Fruit fly (Drosophila melanogaster): ENCODE measurements around the gene CG12795.
A peak's percentile ranks its signal among the peaks of the same experiment; 100 is the strongest.

The CG12795 gene

DNA sequence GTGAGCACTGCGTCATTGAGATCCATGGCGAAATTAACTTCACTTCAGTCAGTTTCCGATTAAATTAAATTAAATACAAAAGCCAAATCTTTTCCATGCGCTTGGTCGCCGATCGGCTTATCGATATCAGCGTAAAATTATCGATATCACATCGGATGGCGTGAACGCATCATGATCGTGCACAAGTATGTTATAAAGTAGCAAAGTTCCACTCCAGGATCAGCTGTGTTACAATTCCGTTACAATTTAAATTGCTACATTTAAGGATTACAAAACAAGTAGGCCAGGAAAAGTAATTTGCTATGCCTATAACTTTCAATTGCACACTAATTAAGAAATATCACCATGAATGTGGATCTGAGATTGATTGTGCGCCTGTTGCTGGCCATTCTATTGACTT lies 17.6 kb downstream of the CG12795 start, which contains the start of the genes Pif1 and CG31776 (continued):
- TF ChIP-seq E2f1 (GFP tag; IDR thresholded peaks at IDR 0.05) (no peak), sd (tag; optimal IDR thresholded peaks at IDR 0.05) (peak; percentile 23), CG1832 (GFP tag; optimal IDR thresholded peaks at IDR 0.05) (no peak), CG12659 (GFP tag; optimal IDR thresholded peaks at IDR 0.05) (peak; percentile 27), lab (GFP tag; optimal IDR thresholded peaks at IDR 0.05) (no peak), NC2β (GFP tag; optimal IDR thresholded peaks at IDR 0.05) (no peak), CG14667 (GFP tag; IDR thresholded peaks at IDR 0.05) (no peak), disco-r (GFP tag; optimal IDR thresholded peaks at IDR 0.05) (no peak), dpn (GFP tag; optimal IDR thresholded peaks at IDR 0.05) (no peak), nerfin-2 (GFP tag; IDR thresholded peaks at IDR 0.05; ENCODE audit: partially characterized antibody) (peak; percentile 83), pho (GFP tag; optimal IDR thresholded peaks at IDR 0.05) (no peak), Stat92E (GFP tag; optimal IDR thresholded peaks at IDR 0.05) (no peak), usp (GFP tag; optimal IDR thresholded peaks at IDR 0.05) (no peak), dm (GFP tag; optimal IDR thresholded peaks at IDR 0.05) (peak; percentile 71), BEAF-32 (GFP tag; optimal IDR thresholded peaks at IDR 0.05) (peak; percentile 92), Camta (GFP tag; optimal IDR thresholded peaks at IDR 0.05) (no peak), HmgZ (tag; optimal IDR thresholded peaks at IDR 0.05) (peak; percentile 60), fd102C (GFP tag; optimal IDR thresholded peaks at IDR 0.05) (no peak), gfzf (GFP tag; optimal IDR thresholded peaks at IDR 0.05) (peak; percentile 55), CG10565 (GFP tag; optimal IDR thresholded peaks at IDR 0.05) (no peak), CG15269 (tag; optimal IDR thresholded peaks at IDR 0.05) (no peak), dati (GFP tag; IDR thresholded peaks at IDR 0.05) (no peak), ase (GFP tag; IDR thresholded peaks at IDR 0.05) (no peak), CG1602 (GFP tag; optimal IDR thresholded peaks at IDR 0.05) (no peak), chinmo (GFP tag; IDR thresholded peaks at IDR 0.05; ENCODE audit: partially characterized antibody) (peak; percentile 73; the same call in 2 of the 4 replicates), NK7.1 (GFP tag; optimal IDR thresholded peaks at IDR 0.05) (no peak), CG31365 (tag; optimal IDR thresholded peaks at IDR 0.05) (no peak), Spps (tag; optimal IDR thresholded peaks at IDR 0.05) (no peak), pum (GFP tag; optimal IDR thresholded peaks at IDR 0.05) (no peak), klu (GFP tag; IDR thresholded peaks at IDR 0.05) (no peak), CG31224 (GFP tag; IDR thresholded peaks at IDR 0.05) (no peak), CG4820 (GFP tag; optimal IDR thresholded peaks at IDR 0.05) (no peak), vfl (GFP tag; optimal IDR thresholded peaks at IDR 0.05) (no peak), Sry-δ (GFP tag; optimal IDR thresholded peaks at IDR 0.05) (peak; percentile 79), CG12236 (GFP tag; optimal IDR thresholded peaks at IDR 0.05) (no peak), CG1647 (GFP tag; optimal IDR thresholded peaks at IDR 0.05) (no peak), CG4617 (GFP tag; optimal IDR thresholded peaks at IDR 0.05; ENCODE audit: borderline replicate concordance) (no peak), Dip2 (GFP tag; IDR thresholded peaks at IDR 0.05) (no peak), Awh (GFP tag; IDR thresholded peaks at IDR 0.05) (no peak), CG13424 (tag; optimal IDR thresholded peaks at IDR 0.05) (no peak), vvl (GFP tag; IDR thresholded peaks at IDR 0.05) (no peak), Dbx (GFP tag; IDR thresholded peaks at IDR 0.05) (no peak), crp (GFP tag; optimal IDR thresholded peaks at IDR 0.05) (peak; percentile 89 to 98), pita (GFP tag; optimal IDR thresholded peaks at IDR 0.05) (peak; percentile 69), Jarid2 (GFP tag; optimal IDR thresholded peaks at IDR 0.05) (no peak), CG32772 (GFP tag; IDR thresholded peaks at IDR 0.05) (no peak), CG12391 (tag; optimal IDR thresholded peaks at IDR 0.05) (no peak), CG4282 (GFP tag; optimal IDR thresholded peaks at IDR 0.05) (no peak), bab2 (GFP tag; optimal IDR thresholded peaks at IDR 0.05) (no peak), CG2129 (GFP tag; IDR thresholded peaks at IDR 0.05; ENCODE audit: partially characterized antibody) (peak; percentile 79), sisA (GFP tag; IDR thresholded peaks at IDR 0.05) (no peak)
